Worm (Caenorhabditis elegans): ENCODE measurements around the gene C25D7.15.

ce11 chrV:15085335-15085800 is 25.8 kb downstream of the C25D7.15 start, which contains the start of the genes ahsa-1 and C01G10.7:
- TF ChIP-seq ama-1 (optimal IDR thresholded peaks at IDR 0.05) (no peak), tbx-11 (GFP tag; IDR thresholded peaks at IDR 0.05) (no peak), hnd-1 (tag; optimal IDR thresholded peaks at IDR 0.05) (peak; percentile 10)
